Worm (Caenorhabditis elegans) whole organism, young adult: ENCODE results near the gene Y43F8B.1.

ENCODE experiments used
- B0336.3 ChIP-seq: fragments of 200-800 bp; sonication (Bioruptor generic); IDR thresholded peaks from 2 replicates; pipeline ENCODE4 v1.3.6; 2022; ENCODE audit warnings: missing genetic modification characterization, missing compliant biosample characterization
- C17E4.6 ChIP-seq: fragments of 200-800 bp; sonication (Bioruptor generic); IDR thresholded peaks from 2 replicates; pipeline ENCODE4 v1.3.6; 2022; ENCODE audit warnings: missing genetic modification reagents, missing genetic modification characterization, missing compliant biosample characterization
- F57C9.4 ChIP-seq: sonication (generic microtip); optimal IDR thresholded peaks from 2 replicates; lab custom pipeline; 2017; ENCODE audit warnings: mild to moderate bottlenecking, missing genetic modification characterization, missing compliant biosample characterization
- Y53G8AR.9 ChIP-seq: fragments of 200-800 bp; sonication (Bioruptor generic); conservative IDR thresholded peaks from 2 replicates; pipeline ENCODE4 v1.3.6; 2022; ENCODE audit warnings: missing genetic modification reagents, missing genetic modification characterization, missing compliant biosample characterization
- Y79H2A.3 ChIP-seq: fragments of 200-800 bp; sonication (Bioruptor generic); conservative IDR thresholded peaks from 2 replicates; pipeline ENCODE4 v1.3.6; 2022; ENCODE audit warnings: missing genetic modification reagents, missing genetic modification characterization, missing compliant biosample characterization
- attf-3 ChIP-seq: fragments of 200-800 bp; sonication (Bioruptor generic); conservative IDR thresholded peaks from 2 replicates; pipeline ENCODE4 v1.3.6; 2022; ENCODE audit warnings: missing genetic modification reagents, missing genetic modification characterization, missing compliant biosample characterization
- ccch-3 ChIP-seq: fragments of 200-800 bp; sonication (Bioruptor generic); optimal IDR thresholded peaks from 2 replicates; lab custom pipeline; 2018; ENCODE audit warnings: mild to moderate bottlenecking, missing genetic modification characterization, missing compliant biosample characterization
- cebp-2 ChIP-seq: fragments of 200-800 bp; sonication (Bioruptor generic); IDR thresholded peaks from 2 replicates; pipeline ENCODE4 v1.3.6; 2022; ENCODE audit warnings: missing genetic modification characterization, missing compliant biosample characterization
- ceh-100 ChIP-seq: fragments of 200-800 bp; sonication (Bioruptor generic); IDR thresholded peaks from 2 replicates; pipeline ENCODE4 v1.3.6; 2022; ENCODE audit warnings: missing genetic modification reagents, missing genetic modification characterization, missing compliant biosample characterization
- dox-1 ChIP-seq: fragments of 200-800 bp; sonication (Bioruptor generic); IDR thresholded peaks from 2 replicates; pipeline ENCODE4 v1.3.6; 2022; ENCODE audit warnings: missing genetic modification reagents, missing genetic modification characterization, missing compliant biosample characterization
- egl-18 ChIP-seq: fragments of 200-800 bp; sonication (Bioruptor generic); IDR thresholded peaks from 2 replicates; pipeline ENCODE4 v1.3.6; 2022; ENCODE audit warnings: missing genetic modification reagents, missing genetic modification characterization, missing compliant biosample characterization
- egl-44 ChIP-seq: fragments of 200-800 bp; sonication (Bioruptor generic); IDR thresholded peaks from 2 replicates; pipeline ENCODE4 v1.3.6; 2022; ENCODE audit warnings: missing genetic modification reagents, missing genetic modification characterization, missing compliant biosample characterization
- egrh-3 ChIP-seq: fragments of 200-800 bp; sonication (Bioruptor generic); IDR thresholded peaks from 2 replicates; pipeline ENCODE4 v1.3.6; 2022; ENCODE audit warnings: missing genetic modification reagents, missing genetic modification characterization, missing compliant biosample characterization
- him-1 ChIP-seq: sonication (generic microtip); optimal IDR thresholded peaks from 2 replicates; lab custom pipeline; 2016; ENCODE audit warnings: missing genotype, missing genetic modification reagents, missing genetic modification characterization, missing compliant biosample characterization
- hlh-12 ChIP-seq: sonication (generic microtip); optimal IDR thresholded peaks from 2 replicates; lab custom pipeline; 2016; ENCODE audit warnings: missing genetic modification characterization, missing compliant biosample characterization
- let-526 ChIP-seq: fragments of 200-800 bp; sonication (Bioruptor generic); IDR thresholded peaks from 2 replicates; pipeline ENCODE4 v1.3.6; 2022; ENCODE audit warnings: missing genetic modification reagents, missing genetic modification characterization, missing compliant biosample characterization
- lin-26 ChIP-seq: fragments of 200-800 bp; sonication (Bioruptor generic); IDR thresholded peaks from 2 replicates; pipeline ENCODE4 v1.3.6; 2022; ENCODE audit warnings: missing genetic modification reagents, missing genetic modification characterization, missing compliant biosample characterization
- lin-35 ChIP-seq, 3 experiments: fragments of 150-350 bp in 2 of 3; sonication (generic microtip) in 1 of 3; optimal IDR thresholded peaks; 2 replicates each; lab custom pipeline; 2014 to 2018; ENCODE audit warnings: missing biosample characterization in 3 of 3, missing genetic modification characterization in 3 of 3, missing genetic modification reagents in 3 of 3
- lsy-27 ChIP-seq: sonication (generic microtip); optimal IDR thresholded peaks from 2 replicates; lab custom pipeline; 2017; ENCODE audit warnings: missing genetic modification characterization, mild to moderate bottlenecking, missing compliant biosample characterization, antibody characterized with exemption, missing genotype, borderline replicate concordance; ENCODE audit not compliant: insufficient read depth
- madf-3 ChIP-seq: fragments of 200-800 bp; sonication (Bioruptor generic); IDR thresholded peaks from 2 replicates; pipeline ENCODE4 v1.3.6; 2022; ENCODE audit warnings: missing genetic modification reagents, missing genetic modification characterization, missing compliant biosample characterization
- mxl-1 ChIP-seq: sonication (generic microtip); optimal IDR thresholded peaks from 2 replicates; lab custom pipeline; 2016; ENCODE audit warnings: missing genetic modification characterization, missing compliant biosample characterization
- nfyb-1 ChIP-seq: fragments of 200-800 bp; sonication (Bioruptor generic); IDR thresholded peaks from 2 replicates; pipeline ENCODE4 v1.3.6; 2022; ENCODE audit warnings: missing genetic modification reagents, missing genetic modification characterization, missing compliant biosample characterization
- nhr-27 ChIP-seq: fragments of 200-800 bp; sonication (Bioruptor generic); optimal IDR thresholded peaks from 2 replicates; lab custom pipeline; 2018; ENCODE audit warnings: mild to moderate bottlenecking, missing genetic modification characterization, moderate library complexity, missing compliant biosample characterization
- pha-4 ChIP-seq: fragments of 150-350 bp; sonication (generic microtip); optimal IDR thresholded peaks from 2 replicates; lab custom pipeline; 2014; ENCODE audit warnings: missing biosample characterization, missing genetic modification reagents, missing genetic modification characterization
- rpc-1 ChIP-seq, 2 experiments: fragments of 150-350 bp in 1 of 2; sonication (generic microtip) in 1 of 2; optimal IDR thresholded peaks; 2 replicates each; lab custom pipeline; 2014 to 2018; ENCODE audit warnings: missing biosample characterization in 1 of 2, missing genetic modification characterization in 1 of 2, missing genetic modification reagents in 1 of 2, missing genotype in 1 of 2
- sea-2 ChIP-seq: fragments of 200-800 bp; sonication (Bioruptor generic); IDR thresholded peaks from 2 replicates; pipeline ENCODE4 v1.3.6; 2022; ENCODE audit warnings: missing genetic modification characterization, missing compliant biosample characterization
- snpc-1.3 ChIP-seq: sonication (generic microtip); optimal IDR thresholded peaks from 2 replicates; lab custom pipeline; 2017; ENCODE audit warnings: missing genetic modification characterization, mild to moderate bottlenecking, missing compliant biosample characterization, antibody characterized with exemption, moderate library complexity, missing genotype, missing genetic modification reagents; ENCODE audit not compliant: insufficient read depth
- xnd-1 ChIP-seq: sonication (generic microtip); optimal IDR thresholded peaks from 2 replicates; lab custom pipeline; 2016; ENCODE audit warnings: missing genotype, missing genetic modification reagents, missing genetic modification characterization, missing compliant biosample characterization
- zfh-2 ChIP-seq: fragments of 200-800 bp; sonication (Bioruptor generic); conservative IDR thresholded peaks from 2 replicates; pipeline ENCODE4 v1.3.6; 2022; ENCODE audit warnings: missing genetic modification reagents, missing genetic modification characterization, missing compliant biosample characterization
- ztf-26 ChIP-seq: sonication (generic microtip); optimal IDR thresholded peaks from 2 replicates; lab custom pipeline; 2017; ENCODE audit warnings: missing genetic modification characterization, missing compliant biosample characterization
- ztf-6 ChIP-seq: fragments of 200-800 bp; sonication (Bioruptor generic); IDR thresholded peaks from 2 replicates; pipeline ENCODE4 v1.3.6; 2022; ENCODE audit warnings: missing genetic modification reagents, missing genetic modification characterization, missing compliant biosample characterization

Y43F8B.1 gene

DNA sequence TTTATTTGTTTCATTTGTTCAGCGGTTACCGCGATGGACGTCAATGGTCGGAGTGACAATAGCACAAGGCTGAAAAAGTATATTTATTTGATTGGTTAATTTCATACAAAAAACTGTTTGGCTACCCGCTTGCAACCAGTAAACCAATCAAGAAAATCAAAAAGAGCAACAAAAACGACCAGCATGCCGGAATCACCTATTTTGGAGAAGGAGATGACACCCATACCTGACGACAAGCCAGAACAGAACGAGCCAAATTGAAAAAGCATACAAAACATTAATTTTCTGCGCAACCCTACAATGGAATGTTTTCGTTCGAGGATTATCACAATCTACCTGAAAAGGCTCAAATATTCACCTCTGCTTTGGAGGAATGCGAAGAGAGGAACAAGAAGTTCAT lies 55.5 kb downstream of the Y43F8B.1 start, which contains the start of gene Y43F8B.7:
TSS of gene Y43F8B.7 (plus strand) at position 301 of the 400 bp plus-strand sequence.
- TF ChIP-seq ztf-26 (tag; lab: Kevin White, UChicago) (no peak), attf-3 (GFP tag; lab: Robert Waterston, UW) (no peak), Y53G8AR.9 (GFP tag; lab: Robert Waterston, UW) (no peak), madf-3 (GFP tag; lab: Robert Waterston, UW) (no peak), him-1 (tag; lab: Kevin White, UChicago) (no peak), sea-2 (GFP tag; lab: Robert Waterston, UW) (no peak), ccch-3 (GFP tag; lab: Kevin White, UChicago) (no peak), nfyb-1 (GFP tag; lab: Robert Waterston, UW) (no peak), ceh-100 (GFP tag; lab: Robert Waterston, UW) (no peak), ztf-6 (GFP tag; lab: Robert Waterston, UW) (no peak), let-526 (GFP tag; lab: Robert Waterston, UW) (no peak), rpc-1 (optimal IDR thresholded peaks at IDR 0.05; lab: Kevin White, UChicago) (no peak), rpc-1 (tag; optimal IDR thresholded peaks at IDR 0.05; lab: Kevin White, UChicago) (no peak), lin-35 (GFP tag; optimal IDR thresholded peaks at IDR 0.05; lab: Kevin White, UChicago) (no peak), C17E4.6 (no peak), mxl-1 (no peak), dox-1 (GFP tag; lab: Robert Waterston, UW) (no peak), snpc-1.3 (no peak), xnd-1 (no peak), egl-44 (no peak)
- TF ChIP-seq, all 124 proteins: peak for 0

DNA sequence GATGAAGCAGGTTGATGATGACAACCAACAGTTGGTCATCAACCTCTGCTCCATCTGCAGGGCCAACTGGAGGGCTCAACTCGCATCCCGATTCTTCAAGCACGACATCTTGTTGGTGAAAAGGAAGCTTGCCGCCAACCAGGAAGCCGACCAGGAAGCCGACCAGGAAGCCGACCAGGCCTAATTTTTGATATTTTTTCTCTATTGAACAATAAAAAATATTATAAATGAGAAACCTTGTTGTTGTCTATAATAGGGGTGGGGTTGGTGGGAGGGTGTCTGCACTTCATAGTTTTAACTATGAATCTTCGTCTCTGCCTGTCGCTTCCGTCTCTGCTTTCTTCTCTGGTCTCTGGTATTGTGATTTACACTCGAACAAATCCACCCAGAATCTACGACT lies 60.3 kb downstream of the Y43F8B.1 start, which contains the start of gene Y43F8B.18:
TSS of gene Y43F8B.18 (plus strand) at position 301 of the 400 bp plus-strand sequence.
- TF ChIP-seq Y79H2A.3 (GFP tag; lab: Robert Waterston, UW): no peak
- TF ChIP-seq lsy-27 (tag; lab: Kevin White, UChicago): no peak
- TF ChIP-seq egl-18 (GFP tag; lab: Robert Waterston, UW): no peak
- no peak for TF ChIP-seq B0336.3 (GFP tag; lab: Robert Waterston, UW)
- no peak for TF ChIP-seq cebp-2
- no peak for TF ChIP-seq hlh-12 (tag; lab: Kevin White, UChicago)
- TF ChIP-seq pha-4: no peak
- TF ChIP-seq F57C9.4 (tag; lab: Kevin White, UChicago): no peak

DNA sequence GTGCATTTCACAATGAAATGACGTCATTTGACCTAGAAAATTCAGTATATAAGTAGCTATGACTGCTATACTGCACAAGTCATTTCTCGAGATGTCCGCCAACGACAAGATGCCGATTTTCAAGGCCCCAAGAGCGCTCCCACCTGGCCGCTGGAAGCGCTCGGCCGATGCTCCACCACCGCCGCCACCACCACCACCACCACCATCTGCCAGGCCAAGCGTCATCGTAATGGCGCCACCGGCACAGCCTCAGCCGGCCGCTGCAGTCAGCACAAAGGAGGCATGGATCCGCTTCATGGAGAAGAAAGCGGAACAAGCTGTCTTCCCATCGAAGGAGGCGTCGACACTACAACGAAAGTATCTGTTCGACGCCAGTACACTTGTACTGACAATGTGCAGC lies 60.7 kb downstream of the Y43F8B.1 start, which contains the start of gene Y43F8B.28:
TSS of gene Y43F8B.28 (plus strand) at position 59 of the 400 bp plus-strand sequence.
- peak; percentile 88 for TF ChIP-seq egrh-3
- peak; percentile 87 for TF ChIP-seq zfh-2 (GFP tag; lab: Robert Waterston, UW)
- no peak for TF ChIP-seq nhr-27 (tag; lab: Kevin White, UChicago)
- TF ChIP-seq lin-26 (GFP tag; lab: Robert Waterston, UW): 0 out of 2 replicates have a peak, but pooled peaks have one; percentile 10
- TF ChIP-seq, all 124 proteins: peak for 3
